Fruit fly (Drosophila melanogaster): ENCODE measurements around the gene CG7330.

Gene CG7330

dm6 chr3L:18179564-18180201, 31.0 kb downstream of the CG7330 start:
- TF ChIP-seq D1 (tag; optimal IDR thresholded peaks at IDR 0.05): no peak
- peak; percentile 10 for TF ChIP-seq CG14655 (GFP tag; optimal IDR thresholded peaks at IDR 0.05)

dm6 chr3L:18181900-18182299, 33.2 kb downstream of the CG7330 start:
- TF ChIP-seq gl (tag; optimal IDR thresholded peaks at IDR 0.05) (no peak), CG12605 (GFP tag; IDR thresholded peaks at IDR 0.05) (no peak), CG8159 (tag; optimal IDR thresholded peaks at IDR 0.05) (no peak), EcR (GFP tag; optimal IDR thresholded peaks at IDR 0.05) (peak; percentile 56), CG15710 (tag; optimal IDR thresholded peaks at IDR 0.05) (no peak), Snoo (tag; optimal IDR thresholded peaks at IDR 0.05) (no peak), CG17806 (tag; optimal IDR thresholded peaks at IDR 0.05) (no peak), fd96Ca (GFP tag; IDR thresholded peaks at IDR 0.05) (no peak), CG10348 (GFP tag; IDR thresholded peaks at IDR 0.05) (no peak)

DNA sequence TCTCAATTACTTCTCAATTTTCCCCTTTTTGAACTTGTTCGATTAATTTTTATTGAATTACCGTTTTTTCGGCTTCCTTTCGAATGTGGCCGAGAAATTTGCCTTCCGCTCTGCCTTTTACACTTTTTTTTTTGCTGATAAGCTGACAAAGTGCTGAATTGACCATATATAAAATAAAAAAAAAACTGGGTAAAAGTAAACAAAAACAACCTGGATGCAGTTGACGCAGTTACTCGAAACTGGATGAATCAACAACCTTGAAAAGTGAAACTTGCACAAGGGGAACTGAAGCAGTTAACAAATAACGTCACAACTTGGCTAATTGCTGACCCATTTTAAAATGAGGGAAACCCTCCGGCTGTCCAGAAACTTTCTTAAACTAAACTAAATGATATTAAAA, 35.2 kb downstream of the CG7330 start:
- TF ChIP-seq Snoo (tag; optimal IDR thresholded peaks at IDR 0.05): peak; percentile 11
- TF ChIP-seq CG13204 (GFP tag; optimal IDR thresholded peaks at IDR 0.05): no peak

dm6 chr3L:18184762-18185161, 36.0 kb downstream of the CG7330 start:
- TF ChIP-seq CG4496 (GFP tag; IDR thresholded peaks at IDR 0.05) (peak; percentile 44; the same call in 1 of the 3 replicates), CG13204 (GFP tag; optimal IDR thresholded peaks at IDR 0.05) (peak; percentile 55), CG17806 (tag; optimal IDR thresholded peaks at IDR 0.05) (no peak), CG12605 (GFP tag; IDR thresholded peaks at IDR 0.05) (no peak), fd96Ca (GFP tag; IDR thresholded peaks at IDR 0.05) (peak; percentile 12; the same call in 1 of the 3 replicates), CG10348 (GFP tag; IDR thresholded peaks at IDR 0.05) (no peak), CG32121 (GFP tag; IDR thresholded peaks at IDR 0.05) (0 out of 2 replicates have a peak, but pooled peaks have one; percentile 20)

dm6 chr3L:18185542-18186312, 37.0 kb downstream of the CG7330 start, which contains the start of gene hid:
Gene hid, minus strand, starts transcription at chr3L:18185641.
- TF ChIP-seq Snoo (tag; optimal IDR thresholded peaks at IDR 0.05) (peak; percentile 94), Pif1B (GFP tag; optimal IDR thresholded peaks at IDR 0.05) (peak; percentile 94), CG12605 (GFP tag; IDR thresholded peaks at IDR 0.05) (peak; percentile 57; the same call in 1 of the 2 replicates), EcR (GFP tag; optimal IDR thresholded peaks at IDR 0.05) (peak; percentile 83), CG10348 (GFP tag; IDR thresholded peaks at IDR 0.05) (peak; percentile 94), gl (tag; optimal IDR thresholded peaks at IDR 0.05) (peak; percentile 91), CG17806 (tag; optimal IDR thresholded peaks at IDR 0.05) (peak; percentile 95), CG8301 (tag; optimal IDR thresholded peaks at IDR 0.05) (peak; percentile 97), CG8159 (tag; optimal IDR thresholded peaks at IDR 0.05) (peak; percentile 99), Pif1A (GFP tag; optimal IDR thresholded peaks at IDR 0.05) (peak; percentile 97), rn (GFP tag; IDR thresholded peaks at IDR 0.05) (peak; percentile 91), Ets98B (GFP tag; IDR thresholded peaks at IDR 0.05) (peak; percentile 89), CG9948 (tag; optimal IDR thresholded peaks at IDR 0.05) (peak; percentile 96), CG14655 (GFP tag; optimal IDR thresholded peaks at IDR 0.05) (peak; percentile 97), CG13204 (GFP tag; optimal IDR thresholded peaks at IDR 0.05) (peak; percentile 81), D1 (tag; optimal IDR thresholded peaks at IDR 0.05) (peak; percentile 85), CG32121 (GFP tag; IDR thresholded peaks at IDR 0.05) (peak; percentile 94), fd96Ca (GFP tag; IDR thresholded peaks at IDR 0.05) (peak; percentile 93), CG34367 (tag; optimal IDR thresholded peaks at IDR 0.05) (peak; percentile 95), CG15710 (tag; optimal IDR thresholded peaks at IDR 0.05) (peak; percentile 98), CG4496 (GFP tag; IDR thresholded peaks at IDR 0.05) (peak; percentile 93)

DNA sequence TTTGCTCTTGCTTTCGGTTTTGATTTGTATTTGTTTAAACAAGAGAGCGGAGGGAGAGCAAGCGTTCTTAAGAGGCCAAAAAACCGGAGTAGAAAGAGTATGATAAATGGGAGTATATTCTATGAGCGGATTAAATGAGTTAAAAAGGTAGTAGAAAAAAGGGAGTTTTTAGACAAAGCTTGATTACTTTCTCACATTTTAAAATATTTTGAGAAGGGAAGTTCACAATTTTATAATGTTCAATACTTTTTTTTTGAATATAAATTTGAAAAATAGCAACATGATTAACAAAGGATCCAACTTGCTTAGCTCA, 37.5 kb downstream of the CG7330 start:
- TF ChIP-seq CG12605 (GFP tag; IDR thresholded peaks at IDR 0.05): no peak

- TF ChIP-seq CG12605 (GFP tag; IDR thresholded peaks at IDR 0.05): no peak
- TF ChIP-seq CG34367 (tag; optimal IDR thresholded peaks at IDR 0.05): no peak
- TF ChIP-seq Ets98B (GFP tag; IDR thresholded peaks at IDR 0.05): no peak
- TF ChIP-seq fd96Ca (GFP tag; IDR thresholded peaks at IDR 0.05): no peak
- TF ChIP-seq EcR (GFP tag; optimal IDR thresholded peaks at IDR 0.05): peak; percentile 22
These were observed 38.1 kb downstream of the CG7330 start for dm6 chr3L:18186779-18187178.

Data from whole organism, pupa.